Fruit fly (Drosophila melanogaster) ovary, adult (tissue): Measurements from ENCODE around the gene CG43290.

Experiments
- CG17801 ChIP-seq: fragments of 200-800 bp; optimal IDR thresholded peaks from 2 replicates; lab custom pipeline; 2019; ENCODE audit warnings: missing biosample characterization, mild to moderate bottlenecking, missing genetic modification characterization, moderate library complexity; ENCODE audit not compliant: partially characterized antibody

CG43290 gene

dm6 chr3R:7313034-7313433, 36.3 kb downstream of the CG43290 start:
- TF ChIP-seq CG17801, result no peak

dm6 chr3R:7310576-7310975, 38.8 kb downstream of the CG43290 start:
- TF ChIP-seq CG17801, result no peak

- no peak for TF ChIP-seq CG17801
These were observed 39.7 kb downstream of the CG43290 start, which contains the start of gene rn for dm6 chr3R:7309579-7310037. rn (minus strand) TSS chr3R:7309629.

- TF ChIP-seq CG17801, result no peak
These were observed 42.7 kb downstream of the CG43290 start for dm6 chr3R:7306539-7307192.

- no peak for TF ChIP-seq CG17801
These were observed 44.8 kb downstream of the CG43290 start, which contains the start of gene CG42544 for dm6 chr3R:7304455-7305088. CG42544 (plus strand) TSS chr3R:7304592.
